Worm (Caenorhabditis elegans): Measurements from ENCODE around the gene Y69A2AR.19.

ce11 chrIV:2526836-2527235, 38.2 kb downstream of the Y69A2AR.19 start:
- TF ChIP-seq him-1 (tag; optimal IDR thresholded peaks at IDR 0.05) (no peak), dao-5 (tag; optimal IDR thresholded peaks at IDR 0.05) (no peak), W03F9.2 (tag; optimal IDR thresholded peaks at IDR 0.05) (no peak)
